Worm (Caenorhabditis elegans): ENCODE measurements around the gene sftb-6.

sftb-6 gene

ce11 chrII:122008-122407, 23.8 kb downstream of the sftb-6 start:
- TF ChIP-seq unc-62 (GFP tag; optimal IDR thresholded peaks at IDR 0.05), result no peak

- no peak for TF ChIP-seq unc-62 (GFP tag; optimal IDR thresholded peaks at IDR 0.05)
These were observed 24.3 kb downstream of the sftb-6 start for ce11 chrII:122494-122893.

- TF ChIP-seq unc-62 (GFP tag; optimal IDR thresholded peaks at IDR 0.05), result no peak
These were observed 26.7 kb downstream of the sftb-6 start, which contains the start of gene nmur-2 for ce11 chrII:124904-125303. TSS of gene nmur-2 (minus strand) at chrII:125004.

ce11 chrII:128929-129328, 30.7 kb downstream of the sftb-6 start, which contains the start of gene srd-3:
TSS of gene srd-3 (minus strand) at chrII:129029.
- TF ChIP-seq unc-62 (GFP tag; optimal IDR thresholded peaks at IDR 0.05), result no peak

DNA sequence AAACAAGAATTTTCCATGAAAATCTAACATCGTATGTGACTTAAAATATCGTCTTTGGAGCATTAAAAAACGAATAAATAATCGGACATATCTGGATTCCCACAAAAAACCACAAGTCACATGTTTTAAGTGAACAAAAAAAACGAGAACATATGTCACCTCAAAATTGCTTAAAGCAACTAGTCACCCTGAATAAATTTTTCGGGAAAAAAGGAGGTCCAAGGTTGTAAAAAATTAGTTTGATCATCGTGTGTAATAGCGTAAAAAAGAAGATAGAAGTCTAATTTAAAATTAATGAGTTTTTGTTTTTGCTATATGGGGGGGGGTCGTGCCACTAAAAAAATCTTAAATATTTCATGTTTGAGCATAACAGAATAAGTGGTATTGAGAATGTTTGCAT, 31.6 kb downstream of the sftb-6 start:
- no peak for TF ChIP-seq unc-62 (GFP tag; optimal IDR thresholded peaks at IDR 0.05)

DNA sequence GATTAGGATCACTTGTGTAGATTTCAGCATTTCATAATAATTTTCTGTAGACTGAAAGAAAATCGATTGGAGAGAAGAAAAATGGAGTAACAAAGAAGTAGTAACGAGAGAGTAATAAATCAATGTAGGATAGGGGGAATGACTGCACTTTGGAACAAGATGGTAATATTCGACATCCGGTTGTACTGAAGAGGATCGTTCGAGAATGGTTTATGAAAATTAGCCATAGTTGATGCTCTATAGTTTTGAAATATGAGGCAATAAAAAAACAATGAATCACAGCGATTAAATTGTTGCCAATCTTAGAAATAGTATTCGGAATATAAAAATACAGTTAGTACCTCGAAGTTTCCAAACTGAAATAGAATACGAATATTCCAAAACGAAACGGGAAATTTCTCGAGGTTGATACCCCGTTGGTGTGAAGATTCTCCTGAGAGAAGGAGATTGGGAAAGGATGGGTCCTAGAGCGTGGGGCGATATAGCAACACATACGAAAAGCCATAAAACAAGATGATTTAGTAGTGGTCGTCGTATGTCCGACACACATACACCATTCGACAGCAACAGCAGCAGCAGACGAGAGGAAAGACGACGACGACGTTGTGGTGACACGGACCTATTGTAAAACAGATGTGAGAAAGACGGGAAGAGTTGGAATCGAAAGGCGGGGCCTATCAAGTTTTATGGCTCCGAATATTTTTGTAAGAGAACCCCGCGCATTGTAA, 35.5 kb downstream of the sftb-6 start, which contains the start of gene cwn-1:
Gene cwn-1 (minus strand): TSS at position 51 of the 728 bp plus-strand sequence.
- no peak for TF ChIP-seq unc-62 (GFP tag; optimal IDR thresholded peaks at IDR 0.05)

DNA sequence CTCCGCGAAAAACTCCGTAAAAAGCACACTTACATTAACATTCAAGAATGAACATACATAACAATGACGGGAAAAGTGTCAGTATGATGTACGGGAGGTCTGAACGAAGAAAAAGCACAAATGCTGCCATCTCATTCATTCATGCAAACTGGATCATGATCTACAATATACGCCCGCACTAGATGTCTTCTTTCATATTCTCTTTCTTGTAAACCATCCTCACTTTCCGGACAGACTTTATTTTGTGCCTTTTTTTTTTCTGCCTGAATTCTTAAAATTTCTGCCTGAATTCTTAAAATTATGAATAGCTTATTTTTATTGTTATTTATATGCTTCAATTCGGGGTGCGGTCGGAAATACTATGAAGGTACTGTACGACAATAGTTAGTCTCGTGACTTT, 37.0 kb downstream of the sftb-6 start, which contains the start of gene K10B4.1:
Gene K10B4.1 (plus strand): TSS at position 301 of the 400 bp plus-strand sequence.
- TF ChIP-seq unc-62 (GFP tag; optimal IDR thresholded peaks at IDR 0.05), result no peak

- TF ChIP-seq unc-62 (GFP tag; optimal IDR thresholded peaks at IDR 0.05), result no peak
These were observed 48.7 kb downstream of the sftb-6 start, which contains the start of gene T25D3.4 for ce11 chrII:146933-147332. TSS of gene T25D3.4 (plus strand) at chrII:147233.
